Worm (Caenorhabditis elegans): ENCODE measurements around the gene C34D4.3.
A peak's percentile ranks its signal among the peaks of the same experiment; 100 is the strongest.

The C34D4.3 gene

ce11 chrIV:7166553-7166952, 13.1 kb downstream of the C34D4.3 start, which contains the start of gene C42D4.18:
C42D4.18 (plus strand) TSS chrIV:7166783.
- TF ChIP-seq nhr-76 (tag; optimal IDR thresholded peaks at IDR 0.05) (no peak), nhr-28 (tag; optimal IDR thresholded peaks at IDR 0.05) (no peak), lin-32 (GFP tag; optimal IDR thresholded peaks at IDR 0.05) (no peak), ceh-83 (GFP tag; optimal IDR thresholded peaks at IDR 0.05) (no peak), sptf-1 (tag; optimal IDR thresholded peaks at IDR 0.05) (no peak), M03D4.4 (tag; optimal IDR thresholded peaks at IDR 0.05) (no peak), lsy-2 (tag; optimal IDR thresholded peaks at IDR 0.05) (no peak), zip-8 (tag; optimal IDR thresholded peaks at IDR 0.05) (no peak), lin-13 (tag; optimal IDR thresholded peaks at IDR 0.05) (no peak), unc-39 (tag; optimal IDR thresholded peaks at IDR 0.05) (no peak), ham-2 (GFP tag; optimal IDR thresholded peaks at IDR 0.05) (no peak), nhr-2 (tag; optimal IDR thresholded peaks at IDR 0.05) (no peak), ces-1 (GFP tag; optimal IDR thresholded peaks at IDR 0.05) (no peak), elt-1 (tag; optimal IDR thresholded peaks at IDR 0.05; ENCODE audit: borderline replicate concordance, insufficient read depth) (no peak), ztf-11 (tag; optimal IDR thresholded peaks at IDR 0.05) (no peak), elt-3 (tag; optimal IDR thresholded peaks at IDR 0.05) (no peak), drap-1 (GFP tag; optimal IDR thresholded peaks at IDR 0.05) (no peak), nhr-237 (tag; optimal IDR thresholded peaks at IDR 0.05) (no peak), cnd-1 (tag; optimal IDR thresholded peaks at IDR 0.05) (no peak), blmp-1 (tag; optimal IDR thresholded peaks at IDR 0.05) (no peak)

- TF ChIP-seq elt-3 (tag; optimal IDR thresholded peaks at IDR 0.05) (no peak), nhr-237 (tag; optimal IDR thresholded peaks at IDR 0.05) (no peak), pha-4 (tag; optimal IDR thresholded peaks at IDR 0.05) (no peak), mep-1 (tag; optimal IDR thresholded peaks at IDR 0.05) (no peak), nhr-28 (tag; optimal IDR thresholded peaks at IDR 0.05) (no peak), unc-39 (tag; optimal IDR thresholded peaks at IDR 0.05) (no peak), ces-1 (GFP tag; optimal IDR thresholded peaks at IDR 0.05) (no peak), M03D4.4 (tag; optimal IDR thresholded peaks at IDR 0.05) (no peak), unc-120 (tag; optimal IDR thresholded peaks at IDR 0.05; ENCODE audit: poor library complexity, severe bottlenecking) (no peak), lsy-2 (tag; optimal IDR thresholded peaks at IDR 0.05) (peak; percentile 29), elt-1 (tag; optimal IDR thresholded peaks at IDR 0.05; ENCODE audit: borderline replicate concordance, insufficient read depth) (no peak), mab-5 (tag; optimal IDR thresholded peaks at IDR 0.05) (no peak), mls-2 (tag; optimal IDR thresholded peaks at IDR 0.05) (no peak), bed-3 (GFP tag; optimal IDR thresholded peaks at IDR 0.05) (no peak), unc-62 (GFP tag; optimal IDR thresholded peaks at IDR 0.05) (no peak), sem-2 (GFP tag; optimal IDR thresholded peaks at IDR 0.05) (no peak), nhr-12 (tag; optimal IDR thresholded peaks at IDR 0.05) (no peak), nhr-76 (tag; optimal IDR thresholded peaks at IDR 0.05) (no peak), ceh-43 (GFP tag; optimal IDR thresholded peaks at IDR 0.05) (no peak), nhr-2 (tag; optimal IDR thresholded peaks at IDR 0.05) (no peak), flh-1 (GFP tag; optimal IDR thresholded peaks at IDR 0.05) (no peak), ztf-11 (tag; optimal IDR thresholded peaks at IDR 0.05) (no peak), blmp-1 (tag; optimal IDR thresholded peaks at IDR 0.05) (no peak), ceh-83 (GFP tag; optimal IDR thresholded peaks at IDR 0.05) (no peak), lin-32 (GFP tag; optimal IDR thresholded peaks at IDR 0.05) (no peak), ham-2 (GFP tag; optimal IDR thresholded peaks at IDR 0.05) (no peak), lin-13 (tag; optimal IDR thresholded peaks at IDR 0.05) (peak; percentile 4), cnd-1 (tag; optimal IDR thresholded peaks at IDR 0.05) (peak; percentile 55), zip-8 (tag; optimal IDR thresholded peaks at IDR 0.05) (no peak), sptf-1 (tag; optimal IDR thresholded peaks at IDR 0.05) (no peak), ceh-39 (tag; optimal IDR thresholded peaks at IDR 0.05) (peak; percentile 56), tbx-8 (GFP tag; optimal IDR thresholded peaks at IDR 0.05) (no peak), hlh-1 (tag; optimal IDR thresholded peaks at IDR 0.05) (no peak), drap-1 (GFP tag; optimal IDR thresholded peaks at IDR 0.05) (no peak)
Observed at ce11 chrIV:7167983-7168760, 14.7 kb downstream of the C34D4.3 start, which contains the start of gene skr-16. skr-16 (plus strand) TSS chrIV:7168710.

ce11 chrIV:7171222-7171621, 17.8 kb downstream of the C34D4.3 start, which contains the start of gene str-220:
str-220 (minus strand) TSS chrIV:7171322.
- TF ChIP-seq unc-120 (tag; optimal IDR thresholded peaks at IDR 0.05; ENCODE audit: poor library complexity, severe bottlenecking) (no peak), hlh-1 (tag; optimal IDR thresholded peaks at IDR 0.05) (no peak), sptf-1 (tag; optimal IDR thresholded peaks at IDR 0.05) (no peak), M03D4.4 (tag; optimal IDR thresholded peaks at IDR 0.05) (no peak), elt-1 (tag; optimal IDR thresholded peaks at IDR 0.05; ENCODE audit: borderline replicate concordance, insufficient read depth) (no peak), snpc-4 (tag; optimal IDR thresholded peaks at IDR 0.05) (no peak), nhr-28 (tag; optimal IDR thresholded peaks at IDR 0.05) (no peak), flh-1 (GFP tag; optimal IDR thresholded peaks at IDR 0.05) (no peak), ztf-11 (tag; optimal IDR thresholded peaks at IDR 0.05) (no peak), mep-1 (tag; optimal IDR thresholded peaks at IDR 0.05) (no peak), unc-39 (tag; optimal IDR thresholded peaks at IDR 0.05) (no peak), nhr-12 (tag; optimal IDR thresholded peaks at IDR 0.05) (no peak), nhr-76 (tag; optimal IDR thresholded peaks at IDR 0.05) (no peak), blmp-1 (tag; optimal IDR thresholded peaks at IDR 0.05) (no peak)
